Worm (Caenorhabditis elegans) whole organism, L4 larva: ENCODE results near the gene unc-25.

Source experiments
- ces-1 ChIP-seq: fragments of 150-350 bp; sonication (generic microtip); optimal IDR thresholded peaks from 4 replicates; lab custom pipeline; 2014; ENCODE audit warnings: missing biosample characterization, missing genetic modification reagents, missing genetic modification characterization
- madf-5 ChIP-seq, 2 experiments: fragments of 200-800 bp; sonication (Bioruptor generic); IDR thresholded peaks; 2 replicates each; pipeline ENCODE4 v1.3.6; 2022; ENCODE audit warnings: missing compliant biosample characterization in 2 of 2, missing genetic modification characterization in 2 of 2
- nhr-41 ChIP-seq: fragments of 200-800 bp; sonication (Bioruptor generic); IDR thresholded peaks from 2 replicates; pipeline ENCODE4 v1.3.6; 2022; ENCODE audit warnings: missing genetic modification reagents, missing genetic modification characterization, missing compliant biosample characterization
- pqm-1 ChIP-seq: sonication (generic microtip); optimal IDR thresholded peaks from 2 replicates; lab custom pipeline; 2017; ENCODE audit warnings: missing biosample characterization, missing genetic modification characterization
- skn-1 ChIP-seq: fragments of 150-350 bp; optimal IDR thresholded peaks from 2 replicates; lab custom pipeline; 2014; ENCODE audit warnings: missing biosample characterization, missing genetic modification characterization
- unc-39 ChIP-seq: sonication (generic microtip); optimal IDR thresholded peaks from 2 replicates; lab custom pipeline; 2017; ENCODE audit warnings: missing biosample characterization, missing genetic modification characterization
- zag-1 ChIP-seq: fragments of 150-350 bp; optimal IDR thresholded peaks from 2 replicates; lab custom pipeline; 2014; ENCODE audit warnings: missing biosample characterization, missing genetic modification characterization
- ztf-11 ChIP-seq: fragments of 150-350 bp; optimal IDR thresholded peaks from 2 replicates; lab custom pipeline; 2014; ENCODE audit warnings: missing biosample characterization, missing genetic modification characterization

DNA sequence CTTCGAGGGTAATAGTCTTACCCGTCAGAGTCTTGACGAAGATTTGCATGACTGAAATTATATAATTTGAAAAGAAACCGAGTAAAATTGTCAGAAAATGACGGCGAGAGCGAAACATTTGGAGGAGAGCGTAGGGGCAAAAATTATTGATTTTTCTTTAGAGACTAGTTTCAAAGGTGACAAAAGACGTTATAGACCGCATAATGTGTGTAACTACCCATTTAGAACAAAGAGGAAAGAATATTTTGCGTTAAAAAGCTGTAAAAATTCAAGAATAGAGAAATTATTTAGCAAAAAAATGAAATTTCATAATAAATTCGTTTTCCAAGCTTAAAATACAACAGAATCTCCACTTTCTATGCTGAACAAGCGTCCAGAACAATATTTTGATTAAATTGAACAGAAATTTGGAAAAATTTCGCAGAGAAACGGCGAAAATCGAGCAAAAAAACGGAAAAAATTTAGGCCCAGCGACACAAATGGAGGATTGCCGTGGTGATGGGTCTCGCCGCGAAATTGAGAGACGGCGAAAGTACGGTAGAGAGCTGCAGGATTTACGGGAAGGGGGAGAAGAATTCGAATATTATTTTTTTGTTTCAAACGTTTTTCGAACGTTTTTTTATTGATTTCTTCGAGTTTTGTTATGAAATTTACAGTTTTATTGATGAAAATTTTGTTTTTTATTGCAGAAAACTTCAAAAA lies 36.2 kb downstream of the unc-25 start, which contains the start of the genes ubq-2 and frg-1:
- TF ChIP-seq ces-1 (GFP tag; lab: Kevin White, UChicago) = no peak
- TF ChIP-seq unc-39 (tag; lab: Kevin White, UChicago) = no peak
- TF ChIP-seq skn-1 (tag; lab: Kevin White, UChicago) = no peak
- no peak for TF ChIP-seq zag-1 (tag; lab: Kevin White, UChicago)
- TF ChIP-seq madf-5 (GFP tag; IDR thresholded peaks at IDR 0.05; lab: Robert Waterston, UW) = no peak
- no peak for TF ChIP-seq ztf-11
- TF ChIP-seq nhr-41 (GFP tag; lab: Robert Waterston, UW) = no peak
- no peak for TF ChIP-seq pqm-1 (tag; lab: Kevin White, UChicago)
